Worm (Caenorhabditis elegans) whole organism, L2 larva: ENCODE measurements around the gene dod-3.

Experiments
- C34F6.9 ChIP-seq: fragments of 150-350 bp; optimal IDR thresholded peaks from 2 replicates; lab custom pipeline; 2014; ENCODE audit warnings: missing biosample characterization, missing genetic modification characterization
- F13H6.1 ChIP-seq: sonication (generic microtip); optimal IDR thresholded peaks from 2 replicates; lab custom pipeline; 2016; ENCODE audit warnings: missing genetic modification characterization, missing compliant biosample characterization
- R02D3.7 ChIP-seq: fragments of 150-350 bp; optimal IDR thresholded peaks from 2 replicates; lab custom pipeline; 2014; ENCODE audit warnings: missing biosample characterization, missing genetic modification characterization
- Y55F3AM.14 ChIP-seq: fragments of 200-800 bp; sonication (Bioruptor generic); optimal IDR thresholded peaks from 2 replicates; lab custom pipeline; 2018; ENCODE audit warnings: mild to moderate bottlenecking, missing genetic modification characterization, missing compliant biosample characterization
- ZK546.5 ChIP-seq: sonication (generic microtip); optimal IDR thresholded peaks from 2 replicates; lab custom pipeline; 2017; ENCODE audit warnings: missing biosample characterization, missing genetic modification characterization
- aly-2 ChIP-seq: fragments of 150-350 bp; optimal IDR thresholded peaks from 2 replicates; lab custom pipeline; 2014; ENCODE audit warnings: missing biosample characterization, missing genetic modification characterization
- ama-1 ChIP-seq: fragments of 150-350 bp; optimal IDR thresholded peaks from 2 replicates; lab custom pipeline; 2018; ENCODE audit warnings: inconsistent platforms
- ceh-16 ChIP-seq: fragments of 150-350 bp; optimal IDR thresholded peaks from 2 replicates; lab custom pipeline; 2014; ENCODE audit warnings: missing biosample characterization, missing genetic modification characterization
- ceh-82 ChIP-seq: fragments of 150-350 bp; optimal IDR thresholded peaks from 2 replicates; lab custom pipeline; 2014; ENCODE audit warnings: missing biosample characterization, missing genetic modification characterization
- crh-2 ChIP-seq: sonication (generic microtip); optimal IDR thresholded peaks from 2 replicates; lab custom pipeline; 2017; ENCODE audit warnings: missing biosample characterization, missing genetic modification characterization
- egl-27 ChIP-seq: sonication (generic microtip); optimal IDR thresholded peaks from 3 replicates; lab custom pipeline; 2017; ENCODE audit warnings: missing biosample characterization, missing genetic modification reagents, missing genetic modification characterization
- elt-1 ChIP-seq: fragments of 150-350 bp; optimal IDR thresholded peaks from 2 replicates; lab custom pipeline; 2014; ENCODE audit warnings: missing biosample characterization, missing genetic modification characterization
- elt-3 ChIP-seq: sonication (generic microtip); optimal IDR thresholded peaks from 2 replicates; lab custom pipeline; 2017; ENCODE audit warnings: missing biosample characterization, missing genetic modification characterization
- fos-1 ChIP-seq: fragments of 150-350 bp; optimal IDR thresholded peaks from 2 replicates; lab custom pipeline; 2014; ENCODE audit warnings: missing biosample characterization, missing genetic modification characterization
- gmeb-1 ChIP-seq: fragments of 150-350 bp; optimal IDR thresholded peaks from 2 replicates; lab custom pipeline; 2014; ENCODE audit warnings: missing biosample characterization, missing genetic modification characterization
- lin-11 ChIP-seq: fragments of 150-350 bp; sonication (generic microtip); optimal IDR thresholded peaks from 2 replicates; lab custom pipeline; 2014; ENCODE audit warnings: missing biosample characterization, missing genetic modification characterization, inconsistent platforms, mixed read lengths
- lin-13 ChIP-seq: fragments of 150-350 bp; optimal IDR thresholded peaks from 2 replicates; lab custom pipeline; 2014; ENCODE audit warnings: missing biosample characterization, missing genetic modification reagents, missing genetic modification characterization
- lin-39 ChIP-seq: fragments of 150-350 bp; optimal IDR thresholded peaks from 2 replicates; lab custom pipeline; 2014; ENCODE audit warnings: missing biosample characterization, missing genetic modification reagents, missing genetic modification characterization
- lsy-2 ChIP-seq, 2 experiments: fragments of 150-350 bp in 1 of 2; sonication (generic microtip) in 1 of 2; optimal IDR thresholded peaks; 2 replicates each; lab custom pipeline; 2014 to 2017; ENCODE audit warnings: missing biosample characterization in 2 of 2, missing genetic modification characterization in 2 of 2
- nhr-10 ChIP-seq: sonication (generic microtip); optimal IDR thresholded peaks from 2 replicates; lab custom pipeline; 2017; ENCODE audit warnings: missing biosample characterization, missing genetic modification characterization
- nhr-12 ChIP-seq: fragments of 150-350 bp; optimal IDR thresholded peaks from 2 replicates; lab custom pipeline; 2014; ENCODE audit warnings: missing biosample characterization, missing genetic modification characterization
- nhr-129 ChIP-seq: fragments of 150-350 bp; optimal IDR thresholded peaks from 2 replicates; lab custom pipeline; 2014; ENCODE audit warnings: missing biosample characterization, missing genetic modification characterization
- nhr-23 ChIP-seq: fragments of 150-350 bp; optimal IDR thresholded peaks from 2 replicates; lab custom pipeline; 2014; ENCODE audit warnings: missing biosample characterization, missing genetic modification reagents, missing genetic modification characterization
- nhr-25 ChIP-seq: fragments of 150-350 bp; sonication (generic microtip); optimal IDR thresholded peaks from 3 replicates; lab custom pipeline; 2014; ENCODE audit warnings: missing biosample characterization, missing genetic modification characterization
- nhr-6 ChIP-seq: fragments of 150-350 bp; optimal IDR thresholded peaks from 2 replicates; lab custom pipeline; 2014; ENCODE audit warnings: missing biosample characterization, missing genetic modification characterization
- sem-4 ChIP-seq: fragments of 150-350 bp; optimal IDR thresholded peaks from 2 replicates; lab custom pipeline; 2014; ENCODE audit warnings: missing biosample characterization, missing genetic modification reagents, missing genetic modification characterization
- sma-3 ChIP-seq: sonication (generic microtip); optimal IDR thresholded peaks from 2 replicates; lab custom pipeline; 2016; ENCODE audit warnings: missing genetic modification reagents, missing genetic modification characterization, missing compliant biosample characterization
- sma-9 ChIP-seq, 2 experiments: fragments of 150-350 bp in 1 of 2; sonication (generic microtip) in 1 of 2; optimal IDR thresholded peaks; 2 replicates each; lab custom pipeline; 2014 to 2016; ENCODE audit warnings: missing genetic modification characterization in 2 of 2, mild to moderate bottlenecking in 1 of 2, missing biosample characterization in 1 of 2, missing compliant biosample characterization in 1 of 2, missing genetic modification reagents in 1 of 2, moderate library complexity in 1 of 2
- unc-39 ChIP-seq: fragments of 150-350 bp; optimal IDR thresholded peaks from 2 replicates; lab custom pipeline; 2014; ENCODE audit warnings: missing biosample characterization, missing genetic modification characterization
- unc-55 ChIP-seq: fragments of 150-350 bp; sonication (generic microtip); optimal IDR thresholded peaks from 3 replicates; lab custom pipeline; 2014; ENCODE audit warnings: missing biosample characterization, missing genetic modification reagents, missing genetic modification characterization
- unc-62 ChIP-seq: fragments of 150-350 bp; optimal IDR thresholded peaks from 2 replicates; lab custom pipeline; 2014; ENCODE audit warnings: missing biosample characterization, missing genetic modification reagents, missing genetic modification characterization
- zag-1 ChIP-seq: fragments of 150-350 bp; optimal IDR thresholded peaks from 2 replicates; lab custom pipeline; 2014; ENCODE audit warnings: missing biosample characterization, missing genetic modification characterization
- ztf-1 ChIP-seq: fragments of 200-800 bp; sonication (Bioruptor generic); conservative IDR thresholded peaks from 2 replicates; pipeline ENCODE4 v1.3.6; 2022; ENCODE audit warnings: missing genetic modification characterization, missing compliant biosample characterization
- ztf-11 ChIP-seq: sonication (generic microtip); optimal IDR thresholded peaks from 2 replicates; lab custom pipeline; 2017; ENCODE audit warnings: missing biosample characterization, missing genetic modification characterization
- ztf-4 ChIP-seq: fragments of 150-350 bp; optimal IDR thresholded peaks from 2 replicates; lab custom pipeline; 2014; ENCODE audit warnings: missing biosample characterization, missing genetic modification characterization

Gene dod-3

ce11 chrV:2706379-2706778 is 24.5 kb downstream of the dod-3 start:
- TF ChIP-seq sem-4 (no peak), nhr-25 (no peak), lin-39 (no peak), R02D3.7 (tag; lab: Kevin White, UChicago) (no peak), nhr-129 (tag; lab: Kevin White, UChicago) (no peak), crh-2 (no peak), nhr-10 (tag; lab: Kevin White, UChicago) (no peak), gmeb-1 (tag; lab: Kevin White, UChicago) (no peak), sma-9 (GFP tag; optimal IDR thresholded peaks at IDR 0.05; lab: Kevin White, UChicago) (no peak), sma-9 (tag; optimal IDR thresholded peaks at IDR 0.05; lab: Kevin White, UChicago) (no peak), nhr-6 (tag; lab: Kevin White, UChicago) (no peak), ztf-11 (no peak), Y55F3AM.14 (GFP tag; lab: Kevin White, UChicago) (no peak), ZK546.5 (no peak), aly-2 (tag; lab: Kevin White, UChicago) (no peak), C34F6.9 (tag; lab: Kevin White, UChicago) (no peak), lsy-2 (tag; optimal IDR thresholded peaks at IDR 0.05; lab: Kevin White, UChicago) (no peak), ceh-16 (tag; lab: Kevin White, UChicago) (no peak), sma-3 (no peak)

- no peak for TF ChIP-seq lin-13
- TF ChIP-seq lsy-2 (tag; optimal IDR thresholded peaks at IDR 0.05; lab: Kevin White, UChicago) = no peak
- TF ChIP-seq F13H6.1 = no peak
- TF ChIP-seq elt-1 = no peak
- TF ChIP-seq lin-39 = no peak
- no peak for TF ChIP-seq ceh-82 (tag; lab: Kevin White, UChicago)
- no peak for TF ChIP-seq fos-1
- TF ChIP-seq ztf-1 = no peak
- TF ChIP-seq zag-1 (tag; lab: Kevin White, UChicago) = no peak
- no peak for TF ChIP-seq nhr-12 (tag; lab: Kevin White, UChicago)
- no peak for TF ChIP-seq crh-2
- no peak for TF ChIP-seq sma-9 (GFP tag; optimal IDR thresholded peaks at IDR 0.05; lab: Kevin White, UChicago)
- no peak for TF ChIP-seq sma-9 (tag; optimal IDR thresholded peaks at IDR 0.05; lab: Kevin White, UChicago)
- TF ChIP-seq, all 48 proteins: peak for 0
Observed at ce11 chrV:2703299-2703698, 27.6 kb downstream of the dod-3 start.

DNA sequence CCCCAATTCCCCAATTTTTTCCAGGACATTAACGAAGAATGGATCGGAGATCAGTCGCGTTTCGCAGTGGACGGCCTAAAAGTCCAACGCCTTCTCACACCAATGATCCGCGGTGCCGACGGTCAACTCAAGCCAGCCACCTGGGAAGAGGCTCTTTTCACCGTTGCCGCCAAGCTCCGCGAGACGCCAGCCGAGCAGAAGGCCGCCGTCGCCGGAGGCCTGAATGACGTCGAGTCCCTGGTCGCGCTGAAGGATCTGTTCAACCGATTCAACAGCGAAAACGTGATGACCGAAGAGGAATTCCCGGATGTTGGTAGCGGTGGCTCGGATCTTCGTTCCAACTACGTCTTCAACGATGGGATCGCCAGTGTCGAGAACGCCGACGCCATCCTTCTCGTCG is 28.0 kb downstream of the dod-3 start:
- no peak for TF ChIP-seq egl-27 (tag; lab: Kevin White, UChicago)
- TF ChIP-seq unc-39 (tag; lab: Kevin White, UChicago) = no peak
- TF ChIP-seq ama-1 = no peak
- TF ChIP-seq lin-11 (tag; lab: Kevin White, UChicago) = no peak
- no peak for TF ChIP-seq sma-3
- TF ChIP-seq nhr-23 (tag; lab: Kevin White, UChicago) = no peak
- TF ChIP-seq sma-9 (GFP tag; optimal IDR thresholded peaks at IDR 0.05; lab: Kevin White, UChicago) = no peak
- no peak for TF ChIP-seq sma-9 (tag; optimal IDR thresholded peaks at IDR 0.05; lab: Kevin White, UChicago)
- no peak for TF ChIP-seq lin-13
- TF ChIP-seq Y55F3AM.14 (GFP tag; lab: Kevin White, UChicago) = no peak
- no peak for TF ChIP-seq unc-62 (GFP tag; lab: Kevin White, UChicago)
- no peak for TF ChIP-seq sem-4
- TF ChIP-seq ceh-16 (tag; lab: Kevin White, UChicago) = no peak
- TF ChIP-seq elt-3 (tag; lab: Kevin White, UChicago) = no peak
- TF ChIP-seq R02D3.7 (tag; lab: Kevin White, UChicago) = no peak
- TF ChIP-seq nhr-12 (tag; lab: Kevin White, UChicago) = no peak
- TF ChIP-seq ztf-4 (tag; lab: Kevin White, UChicago) = no peak
- no peak for TF ChIP-seq ztf-1
- no peak for TF ChIP-seq gmeb-1 (tag; lab: Kevin White, UChicago)

ce11 chrV:2698826-2699225 is 32.1 kb downstream of the dod-3 start, which contains the start of gene nuo-5:
nuo-5 (plus strand) TSS chrV:2698972.
- TF ChIP-seq ceh-16 (tag; lab: Kevin White, UChicago) = no peak
- TF ChIP-seq R02D3.7 (tag; lab: Kevin White, UChicago) = no peak
- TF ChIP-seq, all 48 proteins: peak for 0

ce11 chrV:2697693-2698092 is 33.2 kb downstream of the dod-3 start:
- TF ChIP-seq lsy-2 (tag; optimal IDR thresholded peaks at IDR 0.05; lab: Kevin White, UChicago) (peak in 1 of 2 experiments; percentile 2), ztf-4 (tag; lab: Kevin White, UChicago) (no peak), elt-1 (no peak), unc-55 (GFP tag; lab: Kevin White, UChicago) (peak; percentile 19), ceh-82 (tag; lab: Kevin White, UChicago) (no peak)
